Fruit fly (Drosophila melanogaster): ENCODE results near the gene GMF.

Gene GMF

dm6 chr2L:16350160-16350633 is 47.4 kb upstream of the GMF start (continued):
- TF ChIP-seq Dll (GFP tag; IDR thresholded peaks at IDR 0.05; ENCODE audit: partially characterized antibody) (peak; percentile 70; the same call in 3 of the 4 replicates), CG3838 (GFP tag; optimal IDR thresholded peaks at IDR 0.05) (no peak), dm (GFP tag; optimal IDR thresholded peaks at IDR 0.05) (no peak), CG8388 (GFP tag; optimal IDR thresholded peaks at IDR 0.05) (no peak), gcm2 (GFP tag; optimal IDR thresholded peaks at IDR 0.05) (peak; percentile 22), Dref (GFP tag; IDR thresholded peaks at IDR 0.05) (peak; percentile 48), HLHmδ (GFP tag; optimal IDR thresholded peaks at IDR 0.05) (peak; percentile 7), CG18599 (GFP tag; optimal IDR thresholded peaks at IDR 0.05) (peak; percentile 76), fd64A (GFP tag; optimal IDR thresholded peaks at IDR 0.05) (no peak), gem (tag; optimal IDR thresholded peaks at IDR 0.05) (peak; percentile 83), insv (GFP tag; optimal IDR thresholded peaks at IDR 0.05) (peak in 1 of 2 experiments; percentile 4), twi (tag; optimal IDR thresholded peaks at IDR 0.05) (no peak), ac (GFP tag; optimal IDR thresholded peaks at IDR 0.05) (peak; percentile 20), chinmo (GFP tag; IDR thresholded peaks at IDR 0.05; ENCODE audit: partially characterized antibody) (peak; percentile 82; the same call in 1 of the 4 replicates), Oaz (GFP tag; IDR thresholded peaks at IDR 0.05) (peak; percentile 32; the same call in 1 of the 2 replicates), CG7556 (GFP tag; optimal IDR thresholded peaks at IDR 0.05) (peak; percentile 51), sug (tag; optimal IDR thresholded peaks at IDR 0.05) (no peak), NC2β (GFP tag; optimal IDR thresholded peaks at IDR 0.05) (no peak), Taf1 (GFP tag; IDR thresholded peaks at IDR 0.05) (peak; percentile 62; the same call in 1 of the 2 replicates), Hand (GFP tag; optimal IDR thresholded peaks at IDR 0.05) (peak; percentile 34), rib (GFP tag; IDR thresholded peaks at IDR 0.05) (peak; percentile 41; the same call in 1 of the 2 replicates), Lim3 (GFP tag; IDR thresholded peaks at IDR 0.05) (peak; percentile 62; the same call in 1 of the 2 replicates), ato (GFP tag; IDR thresholded peaks at IDR 0.05; ENCODE audit: partially characterized antibody) (peak; percentile 53; the same call in 1 of the 2 replicates), abd-A (tag; optimal IDR thresholded peaks at IDR 0.05) (no peak), seq (GFP tag; IDR thresholded peaks at IDR 0.05) (peak; percentile 80), gt (GFP tag; IDR thresholded peaks at IDR 0.05) (peak; percentile 35; the same call in 1 of the 2 replicates), fu2 (GFP tag; optimal IDR thresholded peaks at IDR 0.05) (peak; percentile 47), sna (GFP tag; IDR thresholded peaks at IDR 0.05; ENCODE audit: partially characterized antibody) (peak; percentile 51; the same call in 1 of the 2 replicates), CG13894 (tag; optimal IDR thresholded peaks at IDR 0.05) (no peak), CG15073 (GFP tag; optimal IDR thresholded peaks at IDR 0.05) (no peak), lab (GFP tag; optimal IDR thresholded peaks at IDR 0.05) (no peak), Aef1 (GFP tag; IDR thresholded peaks at IDR 0.05) (peak; percentile 80), Rx (GFP tag; IDR thresholded peaks at IDR 0.05) (peak; percentile 78), CG7987 (GFP tag; optimal IDR thresholded peaks at IDR 0.05) (no peak), caup (GFP tag; optimal IDR thresholded peaks at IDR 0.05; ENCODE audit: severe bottlenecking) (peak; percentile 68), CG12104 (GFP tag; optimal IDR thresholded peaks at IDR 0.05) (no peak), bab2 (GFP tag; optimal IDR thresholded peaks at IDR 0.05) (peak; percentile 54), CG2678 (tag; optimal IDR thresholded peaks at IDR 0.05) (no peak), Ptx1 (GFP tag; IDR thresholded peaks at IDR 0.05) (peak; percentile 86), phol (tag; optimal IDR thresholded peaks at IDR 0.05) (peak; percentile 82), zen2 (GFP tag; IDR thresholded peaks at IDR 0.05; ENCODE audit: partially characterized antibody) (0 out of 3 replicates have a peak, but pooled peaks have one; percentile 59), CG12942 (GFP tag; optimal IDR thresholded peaks at IDR 0.05) (peak; percentile 65), sr (GFP tag; IDR thresholded peaks at IDR 0.05) (no peak), CG14710 (tag; optimal IDR thresholded peaks at IDR 0.05) (peak; percentile 62), cas (GFP tag; IDR thresholded peaks at IDR 0.05) (no peak), vnd (GFP tag; IDR thresholded peaks at IDR 0.05; ENCODE audit: partially characterized antibody) (no peak), Ravus (GFP tag; IDR thresholded peaks at IDR 0.05) (peak; percentile 12; the same call in 1 of the 2 replicates), lmd (GFP tag; IDR thresholded peaks at IDR 0.05) (peak; percentile 73), Hey (tag; optimal IDR thresholded peaks at IDR 0.05) (no peak)

All from whole organism, embryonic.